Worm (Caenorhabditis elegans): ENCODE results near the gene H04J21.4.

- no peak for TF ChIP-seq dve-1 (tag; optimal IDR thresholded peaks at IDR 0.05)
- no peak for TF ChIP-seq ama-1 (optimal IDR thresholded peaks at IDR 0.05)
- TF ChIP-seq ets-4 (tag; optimal IDR thresholded peaks at IDR 0.05): no peak
- no peak for TF ChIP-seq ceh-14 (tag; optimal IDR thresholded peaks at IDR 0.05)
- no peak for TF ChIP-seq fkh-10 (GFP tag; optimal IDR thresholded peaks at IDR 0.05)
- no peak for TF ChIP-seq elt-4 (tag; optimal IDR thresholded peaks at IDR 0.05)
- TF ChIP-seq ceh-22 (tag; optimal IDR thresholded peaks at IDR 0.05): no peak
- no peak for TF ChIP-seq ceh-6 (GFP tag; optimal IDR thresholded peaks at IDR 0.05)
- no peak for TF ChIP-seq tbx-2 (tag; optimal IDR thresholded peaks at IDR 0.05)
- no peak for TF ChIP-seq pqm-1 (tag; optimal IDR thresholded peaks at IDR 0.05)
- no peak for TF ChIP-seq nhr-11 (tag; optimal IDR thresholded peaks at IDR 0.05)
- no peak for TF ChIP-seq pha-4 (tag; optimal IDR thresholded peaks at IDR 0.05)
- TF ChIP-seq gmeb-2 (tag; optimal IDR thresholded peaks at IDR 0.05): no peak
- TF ChIP-seq ceh-9 (tag; optimal IDR thresholded peaks at IDR 0.05): no peak
Observed at ce11 chrIII:2401126-2402123, 33.1 kb upstream of the H04J21.4 start, which contains the start of the genes cic-1 and strm-1.

Measured in whole organism, late embryonic.